Worm (Caenorhabditis elegans) whole organism, early embryonic: Measurements from ENCODE around the gene upb-1.

Experiments
- B0310.2 ChIP-seq: sonication (generic microtip); optimal IDR thresholded peaks from 2 replicates; lab custom pipeline; 2016; ENCODE audit warnings: mild to moderate bottlenecking, missing genetic modification characterization, missing compliant biosample characterization
- ama-1 ChIP-seq: fragments of 150-350 bp; optimal IDR thresholded peaks from 2 replicates; lab custom pipeline; 2014
- flt-1 ChIP-seq: fragments of 200-800 bp; sonication (Bioruptor generic); IDR thresholded peaks from 2 replicates; pipeline ENCODE4 v1.3.6; 2022; ENCODE audit warnings: missing genetic modification characterization, missing compliant biosample characterization
- hmg-4 ChIP-seq: fragments of 200-800 bp; sonication (Bioruptor generic); optimal IDR thresholded peaks from 2 replicates; lab custom pipeline; 2018; ENCODE audit warnings: mild to moderate bottlenecking, missing genetic modification characterization, missing compliant biosample characterization

DNA sequence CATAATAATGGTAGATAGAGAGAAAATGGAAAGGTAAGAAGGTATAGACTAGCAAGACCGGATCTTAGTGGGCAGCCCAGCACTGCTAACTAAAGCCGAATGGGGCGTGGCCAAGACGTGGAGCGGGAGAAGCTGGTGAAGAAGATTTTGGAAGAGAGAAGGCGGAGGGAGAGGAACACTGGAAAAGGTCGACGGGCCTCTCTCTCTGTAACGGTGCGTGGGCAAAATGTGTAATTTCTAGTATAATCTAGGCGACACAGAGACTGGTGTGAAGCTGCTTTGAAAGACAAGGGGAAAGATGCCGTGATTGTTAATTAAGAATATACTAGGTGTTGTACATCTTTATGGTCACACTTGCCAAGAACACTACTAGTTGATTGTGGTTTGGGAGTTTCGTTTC is 33.9 kb downstream of the upb-1 start, which contains the start of gene F13H8.5:
- TF ChIP-seq ama-1 (lab: Kevin White, UChicago): no peak
- no peak for TF ChIP-seq hmg-4 (GFP tag; lab: Kevin White, UChicago)
- no peak for TF ChIP-seq flt-1
- no peak for TF ChIP-seq B0310.2 (tag; lab: Kevin White, UChicago)
